Worm (Caenorhabditis elegans) whole organism, late embryonic: ENCODE results near the gene K09E9.3.

Experiments
- C08G9.2 ChIP-seq: sonication (generic microtip); optimal IDR thresholded peaks from 2 replicates; lab custom pipeline; 2016; ENCODE audit warnings: mild to moderate bottlenecking, missing genetic modification characterization, moderate library complexity, missing compliant biosample characterization
- F13H6.1 ChIP-seq: sonication (generic microtip); optimal IDR thresholded peaks from 2 replicates; lab custom pipeline; 2016; ENCODE audit warnings: missing genetic modification characterization, missing compliant biosample characterization
- T23F11.4 ChIP-seq: fragments of 200-800 bp; sonication (Bioruptor generic); optimal IDR thresholded peaks from 2 replicates; lab custom pipeline; 2018; ENCODE audit warnings: mild to moderate bottlenecking, missing genetic modification characterization, missing compliant biosample characterization
- Y22D7AL.16 ChIP-seq: sonication (generic microtip); optimal IDR thresholded peaks from 2 replicates; lab custom pipeline; 2016; ENCODE audit warnings: missing genetic modification characterization, missing compliant biosample characterization
- ceh-14 ChIP-seq: sonication (generic microtip); optimal IDR thresholded peaks from 2 replicates; lab custom pipeline; 2016; ENCODE audit warnings: missing genotype, missing genetic modification characterization, missing compliant biosample characterization
- ceh-18 ChIP-seq: sonication (generic microtip); optimal IDR thresholded peaks from 2 replicates; lab custom pipeline; 2016; ENCODE audit warnings: missing genetic modification characterization, missing compliant biosample characterization
- ceh-24 ChIP-seq: sonication (generic microtip); optimal IDR thresholded peaks from 2 replicates; lab custom pipeline; 2016; ENCODE audit warnings: mild to moderate bottlenecking, missing genetic modification characterization, missing compliant biosample characterization
- ceh-34 ChIP-seq: sonication (generic microtip); optimal IDR thresholded peaks from 2 replicates; lab custom pipeline; 2016; ENCODE audit warnings: mild to moderate bottlenecking, missing genetic modification characterization, missing compliant biosample characterization
- ceh-45 ChIP-seq: fragments of 200-800 bp; sonication (Bioruptor generic); IDR thresholded peaks from 2 replicates; pipeline ENCODE4 v1.3.6; 2022; ENCODE audit warnings: missing genetic modification reagents, missing genetic modification characterization, missing compliant biosample characterization
- ceh-48 ChIP-seq: sonication (generic microtip); optimal IDR thresholded peaks from 2 replicates; lab custom pipeline; 2016; ENCODE audit warnings: missing genetic modification characterization, inconsistent platforms, missing compliant biosample characterization
- ceh-6 ChIP-seq: fragments of 200-800 bp; sonication (Bioruptor generic); optimal IDR thresholded peaks from 2 replicates; lab custom pipeline; 2018; ENCODE audit warnings: mild to moderate bottlenecking, missing genetic modification characterization, missing compliant biosample characterization
- ceh-9 ChIP-seq: sonication (generic microtip); optimal IDR thresholded peaks from 2 replicates; lab custom pipeline; 2016; ENCODE audit warnings: mild to moderate bottlenecking, missing genetic modification characterization, inconsistent platforms, missing compliant biosample characterization
- elt-2 ChIP-seq: sonication (generic microtip); optimal IDR thresholded peaks from 2 replicates; lab custom pipeline; 2016; ENCODE audit warnings: missing genetic modification reagents, missing genetic modification characterization, missing compliant biosample characterization
- elt-4 ChIP-seq: sonication (generic microtip); optimal IDR thresholded peaks from 2 replicates; lab custom pipeline; 2016; ENCODE audit warnings: missing genetic modification characterization, missing compliant biosample characterization
- fax-1 ChIP-seq: sonication (generic microtip); optimal IDR thresholded peaks from 2 replicates; lab custom pipeline; 2016; ENCODE audit warnings: missing genotype, missing genetic modification characterization, missing compliant biosample characterization
- fkh-10 ChIP-seq: fragments of 150-350 bp; optimal IDR thresholded peaks from 2 replicates; lab custom pipeline; 2014; ENCODE audit warnings: missing biosample characterization, missing genetic modification reagents, missing genetic modification characterization
- fkh-6 ChIP-seq: sonication (generic microtip); optimal IDR thresholded peaks from 2 replicates; lab custom pipeline; 2016; ENCODE audit warnings: missing genetic modification characterization, missing compliant biosample characterization
- hlh-15 ChIP-seq: sonication (generic microtip); optimal IDR thresholded peaks from 2 replicates; lab custom pipeline; 2016; ENCODE audit warnings: missing genetic modification characterization, missing compliant biosample characterization
- hlh-30 ChIP-seq: sonication (generic microtip); optimal IDR thresholded peaks from 2 replicates; lab custom pipeline; 2017; ENCODE audit warnings: antibody characterized with exemption, missing genetic modification characterization, missing compliant biosample characterization; ENCODE audit not compliant: insufficient read depth
- lim-6 ChIP-seq: sonication (generic microtip); optimal IDR thresholded peaks from 2 replicates; lab custom pipeline; 2016; ENCODE audit warnings: missing genetic modification characterization, missing compliant biosample characterization
- lin-11 ChIP-seq: fragments of 200-800 bp; sonication (Bioruptor generic); optimal IDR thresholded peaks from 2 replicates; lab custom pipeline; 2018; ENCODE audit warnings: mild to moderate bottlenecking, missing genetic modification characterization, missing compliant biosample characterization
- madf-2 ChIP-seq: sonication (generic microtip); optimal IDR thresholded peaks from 2 replicates; lab custom pipeline; 2017; ENCODE audit warnings: missing genetic modification characterization, missing compliant biosample characterization
- mec-3 ChIP-seq: sonication (generic microtip); optimal IDR thresholded peaks from 2 replicates; lab custom pipeline; 2016; ENCODE audit warnings: borderline replicate concordance, missing genetic modification characterization, missing compliant biosample characterization
- nhr-11 ChIP-seq: fragments of 150-350 bp; optimal IDR thresholded peaks from 2 replicates; lab custom pipeline; 2014; ENCODE audit warnings: missing biosample characterization, missing genetic modification characterization
- npax-4 ChIP-seq: sonication (generic microtip); optimal IDR thresholded peaks from 2 replicates; lab custom pipeline; 2016; ENCODE audit warnings: missing genetic modification characterization, missing compliant biosample characterization
- pat-9 ChIP-seq: fragments of 200-800 bp; sonication (Bioruptor generic); optimal IDR thresholded peaks from 2 replicates; lab custom pipeline; 2018; ENCODE audit warnings: mild to moderate bottlenecking, missing genetic modification characterization, moderate library complexity, missing compliant biosample characterization
- pax-1 ChIP-seq: fragments of 150-350 bp; optimal IDR thresholded peaks from 2 replicates; lab custom pipeline; 2014; ENCODE audit warnings: missing biosample characterization, missing genetic modification characterization
- pha-2 ChIP-seq: sonication (generic microtip); optimal IDR thresholded peaks from 2 replicates; lab custom pipeline; 2017; ENCODE audit warnings: mild to moderate bottlenecking, missing genetic modification characterization, missing compliant biosample characterization
- pha-4 ChIP-seq: fragments of 150-350 bp; optimal IDR thresholded peaks from 2 replicates; lab custom pipeline; 2018; ENCODE audit warnings: missing biosample characterization, missing genetic modification reagents, missing genetic modification characterization
- rnt-1 ChIP-seq: sonication (generic microtip); optimal IDR thresholded peaks from 2 replicates; lab custom pipeline; 2016; ENCODE audit warnings: missing genetic modification characterization, missing compliant biosample characterization
- sdc-2 ChIP-seq: sonication (generic microtip); optimal IDR thresholded peaks from 2 replicates; lab custom pipeline; 2016; ENCODE audit warnings: missing genotype, missing genetic modification characterization, missing compliant biosample characterization
- sox-4 ChIP-seq: sonication (generic microtip); optimal IDR thresholded peaks from 2 replicates; lab custom pipeline; 2017; ENCODE audit warnings: mild to moderate bottlenecking, missing genetic modification characterization, inconsistent platforms, missing compliant biosample characterization
- tbx-2 ChIP-seq: sonication (generic microtip); optimal IDR thresholded peaks from 2 replicates; lab custom pipeline; 2016; ENCODE audit warnings: missing genetic modification characterization, missing compliant biosample characterization
- tbx-7 ChIP-seq: sonication (generic microtip); optimal IDR thresholded peaks from 2 replicates; lab custom pipeline; 2016; ENCODE audit warnings: missing genotype, missing genetic modification characterization, missing compliant biosample characterization
- ttx-3 ChIP-seq: sonication (generic microtip); optimal IDR thresholded peaks from 2 replicates; lab custom pipeline; 2016; ENCODE audit warnings: missing genetic modification reagents, missing genetic modification characterization, missing compliant biosample characterization
- unc-55 ChIP-seq: sonication (generic microtip); optimal IDR thresholded peaks from 2 replicates; lab custom pipeline; 2017; ENCODE audit warnings: missing biosample characterization, missing genetic modification reagents, missing genetic modification characterization
- unc-86 ChIP-seq: sonication (generic microtip); optimal IDR thresholded peaks from 2 replicates; lab custom pipeline; 2016; ENCODE audit warnings: missing genetic modification characterization, missing compliant biosample characterization
- ztf-16 ChIP-seq: sonication (generic microtip); optimal IDR thresholded peaks from 2 replicates; lab custom pipeline; 2017; ENCODE audit warnings: missing genetic modification characterization, missing compliant biosample characterization

The K09E9.3 gene

DNA sequence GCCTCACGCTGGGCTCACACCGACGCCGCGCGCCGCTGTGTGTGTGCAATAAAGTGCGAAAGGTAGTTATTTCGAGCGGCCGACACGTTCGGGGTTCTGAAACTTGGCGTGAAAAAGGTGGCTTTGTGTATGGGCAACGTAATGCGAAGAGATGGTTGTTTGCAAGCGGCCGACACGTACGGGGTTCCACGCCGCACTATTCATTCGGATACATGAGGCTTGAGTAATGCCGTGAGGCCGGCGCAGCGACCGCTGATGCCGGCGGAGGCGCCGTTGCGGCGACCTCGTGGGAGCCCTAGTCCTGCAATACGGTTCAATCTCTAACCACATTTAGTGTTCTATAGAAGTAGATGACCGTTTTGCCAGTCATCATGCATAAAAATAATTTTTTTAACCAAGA, 19.6 kb downstream of the K09E9.3 start:
- TF ChIP-seq ztf-16 (tag; lab: Kevin White, UChicago) = no peak
- peak; percentile 33 for TF ChIP-seq elt-4
- no peak for TF ChIP-seq fax-1 (tag; lab: Kevin White, UChicago)

DNA sequence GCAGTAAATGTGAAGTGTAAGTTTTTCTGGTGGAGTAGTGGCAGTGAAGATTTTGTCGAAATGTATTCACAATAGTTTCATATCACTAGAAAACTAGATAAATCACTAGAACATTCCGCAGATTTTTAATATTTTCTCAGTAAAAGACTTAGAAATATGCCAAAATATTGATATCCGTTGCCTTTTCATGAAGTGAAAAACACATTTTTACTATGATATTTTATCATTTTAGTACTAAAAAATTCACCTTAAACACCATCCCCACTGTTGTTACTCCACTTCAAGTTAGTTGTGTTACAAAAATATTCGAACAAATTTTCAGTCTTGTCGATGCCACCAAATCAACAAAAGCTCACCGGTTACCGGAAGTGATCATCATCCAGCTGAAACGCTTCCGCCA, 20.2 kb downstream of the K09E9.3 start:
- no peak for TF ChIP-seq lim-6 (tag; lab: Kevin White, UChicago)
- no peak for TF ChIP-seq ttx-3 (tag; lab: Kevin White, UChicago)
- TF ChIP-seq npax-4 = no peak
- no peak for TF ChIP-seq pat-9 (tag; lab: Kevin White, UChicago)
- TF ChIP-seq sdc-2 (tag; lab: Kevin White, UChicago) = no peak
- TF ChIP-seq ceh-6 (GFP tag; lab: Kevin White, UChicago) = no peak
- TF ChIP-seq ceh-48 (tag; lab: Kevin White, UChicago) = no peak
- no peak for TF ChIP-seq pha-2
- no peak for TF ChIP-seq T23F11.4 (GFP tag; lab: Kevin White, UChicago)
- TF ChIP-seq Y22D7AL.16 = no peak
- TF ChIP-seq unc-55 (GFP tag; lab: Kevin White, UChicago) = no peak
- TF ChIP-seq ceh-34 (tag; lab: Kevin White, UChicago) = no peak
- no peak for TF ChIP-seq F13H6.1 (tag; lab: Kevin White, UChicago)
- no peak for TF ChIP-seq elt-4
- no peak for TF ChIP-seq ceh-18

DNA sequence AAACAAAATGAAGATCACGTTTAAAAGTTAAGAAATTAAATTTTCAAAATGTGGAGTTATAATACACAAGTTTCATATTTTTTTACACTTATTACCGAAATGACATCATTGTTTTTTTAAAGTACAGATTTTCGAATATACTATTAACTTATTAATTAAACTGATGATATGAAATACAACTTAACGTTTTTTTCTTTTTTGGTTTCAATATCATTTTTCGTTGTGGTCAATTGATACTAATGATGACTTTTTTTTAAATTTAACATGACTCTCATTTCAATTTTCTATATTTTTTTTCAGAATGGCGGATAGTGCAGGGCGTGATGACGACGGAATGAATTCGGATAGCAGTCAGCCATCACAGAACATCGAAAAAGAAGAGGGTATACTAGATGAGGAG, 22.5 kb downstream of the K09E9.3 start, which contains the start of gene usp-33:
usp-33 (plus strand) TSS at position 301 of the 400 bp plus-strand sequence.
- no peak for TF ChIP-seq pha-2
- TF ChIP-seq F13H6.1 (tag; lab: Kevin White, UChicago) = no peak
- no peak for TF ChIP-seq hlh-15 (tag; lab: Kevin White, UChicago)
- no peak for TF ChIP-seq pax-1
- TF ChIP-seq pat-9 (tag; lab: Kevin White, UChicago) = no peak
- no peak for TF ChIP-seq lin-11 (tag; lab: Kevin White, UChicago)
- no peak for TF ChIP-seq unc-86 (tag; lab: Kevin White, UChicago)
- TF ChIP-seq Y22D7AL.16 = no peak
- TF ChIP-seq madf-2 (tag; lab: Kevin White, UChicago) = no peak
- no peak for TF ChIP-seq fax-1 (tag; lab: Kevin White, UChicago)
- no peak for TF ChIP-seq nhr-11 (tag; lab: Kevin White, UChicago)
- no peak for TF ChIP-seq C08G9.2 (tag; lab: Kevin White, UChicago)
- TF ChIP-seq ceh-14 (tag; lab: Kevin White, UChicago) = no peak
- TF ChIP-seq elt-4 = no peak
- TF ChIP-seq sox-4 = no peak
- TF ChIP-seq fkh-10 (GFP tag; lab: Kevin White, UChicago) = no peak
- no peak for TF ChIP-seq elt-2 (tag; lab: Kevin White, UChicago)

DNA sequence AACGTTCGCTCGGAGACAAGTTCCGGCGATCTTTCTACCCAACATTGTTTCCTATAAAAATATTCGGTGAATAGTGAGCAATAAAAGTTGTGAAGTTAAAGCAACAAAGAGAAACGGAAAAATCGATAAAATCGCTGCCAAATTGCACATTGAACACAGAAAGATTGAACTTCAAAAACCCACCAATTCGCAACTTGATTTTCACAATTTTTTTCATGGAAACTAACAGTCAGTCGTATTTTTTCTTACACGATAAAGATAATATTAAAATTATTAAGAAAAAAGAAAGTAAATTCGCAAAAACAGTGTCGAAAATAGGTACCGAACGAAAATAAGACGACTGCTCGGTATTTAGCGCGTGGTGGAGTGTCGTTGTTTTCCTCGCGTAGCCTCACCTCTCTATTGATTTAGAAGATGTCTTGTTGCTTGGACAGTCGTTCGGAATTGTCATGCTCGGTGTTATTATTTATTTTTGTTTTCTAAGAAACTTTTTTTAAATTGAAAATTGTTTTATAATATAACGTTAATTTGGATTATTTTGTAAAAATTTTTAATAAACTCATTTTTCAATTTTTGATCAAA, 23.2 kb downstream of the K09E9.3 start, which contains the start of gene gas-1:
gas-1 (minus strand) TSS at position 51 of the 582 bp plus-strand sequence.
- no peak for TF ChIP-seq tbx-2
- TF ChIP-seq ceh-34 (tag; lab: Kevin White, UChicago) = no peak
- no peak for TF ChIP-seq elt-2 (tag; lab: Kevin White, UChicago)
- TF ChIP-seq ceh-45 (GFP tag; lab: Robert Waterston, UW) = no peak
- TF ChIP-seq hlh-30 (tag; lab: Kevin White, UChicago) = no peak
- no peak for TF ChIP-seq fkh-6 (tag; lab: Kevin White, UChicago)
- TF ChIP-seq ceh-9 (tag; lab: Kevin White, UChicago) = no peak
- no peak for TF ChIP-seq ceh-24 (tag; lab: Kevin White, UChicago)
- TF ChIP-seq pha-4 = no peak
- TF ChIP-seq mec-3 (tag; lab: Kevin White, UChicago) = no peak
- TF ChIP-seq rnt-1 = no peak
- TF ChIP-seq tbx-7 (tag; lab: Kevin White, UChicago) = no peak
